Fruit fly (Drosophila melanogaster) ovary, adult (tissue): Measurements from ENCODE around the gene Lcp65Ae.
"Not testable (repeated sequence)": the region's sequence is repeated elsewhere in the genome, so short reads cannot be mapped to it uniquely, and the experiment has no call there.

Experiments used
- CG17801 ChIP-seq: fragments of 200-800 bp; optimal IDR thresholded peaks from 2 replicates; lab custom pipeline; 2019; ENCODE audit warnings: missing biosample characterization, mild to moderate bottlenecking, missing genetic modification characterization, moderate library complexity; ENCODE audit not compliant: partially characterized antibody

Gene Lcp65Ae

DNA sequence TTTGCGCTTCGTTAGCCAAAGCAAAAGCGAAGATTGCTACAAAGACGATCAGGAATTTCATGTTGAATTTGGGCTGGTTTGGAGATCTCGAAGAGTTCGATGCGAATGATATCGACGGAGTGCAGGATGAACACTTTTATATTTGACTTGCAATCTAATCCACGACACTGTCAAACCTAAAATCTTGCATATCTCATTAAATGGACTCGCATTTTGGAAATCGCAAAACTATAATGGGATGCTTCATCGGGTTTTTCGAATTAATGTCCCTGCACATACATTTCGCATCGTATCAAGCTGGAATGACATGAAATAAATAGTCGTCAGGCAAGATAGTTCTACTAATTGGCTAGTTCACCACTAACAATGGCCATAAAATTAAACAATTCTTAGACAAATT is at the start of gene Lcp65Ae:
Gene Lcp65Ae (minus strand): TSS at position 101 of the 400 bp plus-strand sequence.
- no peak for TF ChIP-seq CG17801 (GFP tag; lab: Kevin White, UChicago)

DNA sequence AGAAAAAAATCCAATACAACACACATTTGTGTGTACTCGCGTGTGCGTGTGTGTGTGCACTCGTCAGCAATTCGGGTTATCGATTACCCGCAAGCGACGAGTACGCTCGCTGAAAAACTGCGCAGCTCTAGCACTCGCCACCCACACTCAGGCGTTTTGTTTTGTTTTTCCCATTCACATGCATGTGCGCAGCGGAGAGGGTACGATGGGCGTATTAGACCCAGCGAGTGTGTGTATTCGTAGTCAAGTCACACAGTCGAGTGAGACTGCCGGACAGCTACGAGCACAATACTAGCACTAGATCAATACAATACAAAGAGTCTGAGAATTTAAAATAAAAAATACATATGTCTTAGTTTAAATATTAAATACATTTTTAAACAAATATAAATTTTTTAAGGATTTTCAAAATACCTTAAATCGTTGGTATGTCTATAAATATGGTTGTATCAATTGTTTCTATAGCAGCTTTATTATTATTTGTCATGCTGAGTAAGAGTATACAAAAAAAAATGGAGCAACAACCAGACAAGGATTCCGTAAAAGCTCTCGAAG is 47.0 kb upstream of the Lcp65Ae start, which contains the start of the genes D19B and CG43293:
Gene D19B (minus strand): TSS at position 37 of the 555 bp plus-strand sequence.
Gene CG43293 (plus strand): TSS at position 306 of the 555 bp plus-strand sequence.
- TF ChIP-seq CG17801 (GFP tag; lab: Kevin White, UChicago) = peak; percentile 69

DNA sequence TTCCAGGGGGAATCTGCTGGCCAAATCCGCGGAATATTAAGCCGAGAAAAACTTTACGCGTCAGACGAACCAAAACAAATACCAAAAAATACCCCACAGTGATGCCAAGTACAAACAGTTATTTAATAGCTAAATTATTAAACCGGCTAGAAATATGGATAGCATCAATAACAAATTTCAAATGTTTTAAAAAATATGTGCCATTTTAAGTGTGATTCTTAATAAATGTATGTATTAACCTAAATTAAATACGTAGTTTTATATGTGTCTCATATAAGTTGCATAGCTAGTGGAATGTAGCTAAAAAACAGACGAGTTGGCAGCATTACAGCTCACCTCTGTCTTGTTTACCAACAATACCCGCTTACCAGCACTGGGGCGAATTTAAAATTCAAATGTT is 43.9 kb upstream of the Lcp65Ae start, which contains the start of gene CG10274:
Gene CG10274 (minus strand): TSS at position 54 of the 400 bp plus-strand sequence.
- TF ChIP-seq CG17801 (GFP tag; lab: Kevin White, UChicago) = peak; percentile 61

DNA sequence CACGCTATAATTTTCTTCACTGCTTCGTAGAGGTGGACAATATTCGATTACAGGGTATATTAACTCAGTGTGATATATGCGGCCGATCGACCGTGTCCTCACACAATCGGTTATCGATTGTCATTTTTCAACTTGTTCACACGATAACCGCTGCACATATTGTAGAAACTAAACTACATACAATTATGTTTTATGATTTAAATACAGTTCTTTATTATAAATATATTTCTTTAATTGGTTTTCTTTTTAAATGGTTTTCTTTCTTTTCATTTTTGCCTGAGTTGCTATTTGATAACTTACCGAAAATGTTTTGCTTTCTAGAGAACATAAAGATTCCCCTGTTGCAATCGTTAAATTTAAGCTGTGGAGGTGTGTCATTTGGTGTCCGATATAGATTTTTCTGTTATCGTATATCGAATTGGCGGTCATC is 35.9 kb upstream of the Lcp65Ae start, which contains the start of the genes fmt and CG7376:
Gene fmt (minus strand): TSS at position 55 of the 430 bp plus-strand sequence.
Gene CG7376 (plus strand): TSS at position 423 of the 430 bp plus-strand sequence.
- peak; percentile 36 for TF ChIP-seq CG17801 (GFP tag; lab: Kevin White, UChicago)

DNA sequence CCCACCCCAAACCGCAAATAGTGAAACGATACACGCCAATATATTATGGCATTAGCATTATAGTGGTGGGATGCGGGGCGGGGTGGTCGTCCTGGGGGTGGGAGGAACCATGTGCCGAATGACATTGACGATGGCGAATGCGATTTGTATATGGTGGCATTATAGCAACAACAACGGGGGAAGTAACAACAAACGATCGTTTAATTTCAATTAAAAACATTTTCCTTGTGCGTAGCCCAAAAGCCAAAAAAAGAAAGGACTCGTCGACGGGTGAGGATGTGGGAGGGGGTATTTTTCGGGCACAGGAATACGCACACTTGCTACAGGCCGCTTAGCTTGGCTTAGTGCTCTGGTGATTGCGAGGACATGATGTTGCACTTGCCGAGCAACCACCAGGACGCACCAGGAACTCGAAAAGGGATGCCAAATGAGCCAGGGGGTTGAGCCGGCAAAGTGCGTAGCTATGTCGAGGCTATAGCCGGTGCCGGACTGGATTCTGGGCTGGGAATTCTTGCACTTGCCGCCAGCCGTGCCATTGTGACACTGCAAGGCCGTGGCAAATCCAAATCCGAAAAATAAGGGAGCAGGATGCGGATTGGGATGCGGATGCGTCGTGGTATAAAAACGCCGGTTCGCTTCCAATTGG is 24.7 kb upstream of the Lcp65Ae start, which contains the start of gene Prdm13:
Gene Prdm13 (plus strand): TSS at position 645 of the 646 bp plus-strand sequence.
- TF ChIP-seq CG17801 (GFP tag; lab: Kevin White, UChicago) = no peak

DNA sequence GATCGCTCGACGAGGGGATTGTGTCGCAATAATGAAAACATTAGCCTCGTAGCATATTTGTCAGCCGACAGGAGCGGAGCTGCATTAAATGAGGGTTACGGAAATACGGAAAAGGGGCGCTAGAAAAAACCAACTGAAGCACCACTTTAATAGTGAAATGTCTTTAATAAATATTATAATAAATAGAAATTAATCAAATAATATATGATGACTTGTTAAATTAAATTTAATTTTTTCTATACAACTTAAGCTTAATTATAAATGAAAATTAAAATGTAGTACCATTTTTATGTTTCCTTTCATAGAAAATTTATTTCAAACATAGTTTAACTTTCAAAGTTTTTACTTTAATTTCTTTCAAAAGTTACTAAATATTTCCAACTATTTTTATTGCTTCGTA is 24.1 kb upstream of the Lcp65Ae start:
- TF ChIP-seq CG17801 (GFP tag; lab: Kevin White, UChicago) = no peak

DNA sequence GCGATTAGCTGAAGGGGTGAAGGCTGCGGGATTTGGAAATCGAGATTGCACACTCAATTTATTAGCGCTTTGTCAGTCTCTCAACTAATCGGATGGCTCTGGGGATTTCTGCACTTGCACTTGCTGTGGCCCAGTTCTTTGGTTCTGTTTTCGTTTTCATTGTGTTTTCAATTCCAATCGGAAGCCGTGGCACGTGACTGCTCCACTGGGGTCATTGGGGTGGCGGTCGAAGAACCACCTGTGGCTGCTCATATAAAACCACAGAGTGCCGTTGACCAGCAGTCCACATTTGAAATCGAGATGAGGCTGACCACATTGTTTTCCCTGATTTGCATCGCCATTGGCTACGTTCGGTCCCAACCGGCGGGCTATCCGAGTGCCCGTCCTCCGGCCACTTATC is 22.6 kb upstream of the Lcp65Ae start, which contains the start of gene Cpr65Az:
Gene Cpr65Az (plus strand): TSS at position 301 of the 400 bp plus-strand sequence.
- no peak for TF ChIP-seq CG17801 (GFP tag; lab: Kevin White, UChicago)

DNA sequence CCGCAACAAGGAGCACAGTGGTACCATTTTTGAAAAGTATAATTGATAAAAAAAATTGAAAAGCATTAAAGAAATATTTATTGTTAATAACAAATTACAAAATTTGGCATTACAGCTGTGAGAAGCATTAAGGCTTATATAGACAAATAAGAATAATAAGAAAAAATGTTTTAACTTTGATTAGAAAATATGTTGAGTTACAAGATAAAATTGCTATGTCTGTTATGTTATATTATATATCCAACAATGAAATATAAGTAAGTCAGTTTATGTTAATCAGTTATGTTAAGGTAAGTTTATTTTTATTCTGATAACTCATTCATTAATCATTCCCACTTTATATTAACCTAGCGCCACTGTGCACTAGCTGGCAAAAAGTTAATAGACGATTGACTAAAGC is 21.9 kb upstream of the Lcp65Ae start:
- no peak for TF ChIP-seq CG17801 (GFP tag; lab: Kevin White, UChicago)

DNA sequence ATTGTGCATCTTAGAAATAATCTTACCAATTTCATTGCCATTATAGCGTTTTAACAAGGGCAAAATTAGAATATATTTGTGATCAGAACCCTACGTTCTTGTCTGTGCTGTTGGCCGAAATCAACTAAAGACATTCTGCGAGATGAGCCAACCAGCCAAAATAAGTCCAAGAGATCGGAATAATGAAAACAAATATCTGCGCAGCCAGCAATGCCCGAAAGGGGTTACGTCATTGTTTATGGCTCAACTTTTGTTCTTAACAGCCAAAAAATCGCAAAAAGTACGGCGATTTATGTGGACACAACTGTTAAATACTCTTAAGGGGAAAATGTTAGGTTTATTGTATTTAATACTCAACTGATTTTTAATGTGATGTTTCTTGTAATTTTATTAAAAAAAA is 20.6 kb upstream of the Lcp65Ae start, which contains the start of gene Cpr65Ay:
Gene Cpr65Ay (minus strand): TSS at position 101 of the 400 bp plus-strand sequence.
- TF ChIP-seq CG17801 (GFP tag; lab: Kevin White, UChicago) = no peak

DNA sequence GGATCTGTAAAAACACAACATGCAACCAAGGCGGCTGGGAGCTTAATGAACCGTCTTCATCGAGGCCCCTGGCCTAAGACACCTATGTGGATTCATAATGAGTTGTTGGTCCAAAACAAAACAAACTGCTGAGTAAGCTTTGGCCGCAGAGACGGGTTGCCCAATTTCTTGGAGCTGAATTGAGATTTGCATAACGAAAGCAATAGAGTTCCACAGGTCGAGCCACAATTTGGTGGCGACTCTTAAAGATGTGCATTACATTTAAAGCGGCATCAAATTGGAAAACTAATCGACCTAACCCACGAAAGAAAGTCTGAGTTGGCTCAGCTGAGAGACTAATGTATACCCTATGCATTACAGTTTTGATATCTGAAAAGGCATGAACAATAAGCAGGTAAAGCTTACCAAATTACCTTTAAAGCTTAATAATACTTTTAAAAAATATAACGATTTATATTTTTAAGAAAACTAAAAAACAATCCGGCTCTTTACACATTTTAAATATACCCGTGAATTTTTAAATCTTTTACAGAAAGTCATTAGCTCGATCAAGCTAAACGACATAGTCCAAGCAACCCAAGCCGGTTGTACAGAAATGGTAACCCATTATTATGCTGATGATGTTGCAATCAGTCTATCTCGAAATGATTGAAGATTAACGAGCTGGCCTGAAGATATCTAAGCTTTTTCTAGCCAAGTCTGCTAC is 19.6 kb upstream of the Lcp65Ae start, which contains the start of gene CG13297:
Gene CG13297 (minus strand): TSS at position 51 of the 706 bp plus-strand sequence.
- no peak for TF ChIP-seq CG17801 (GFP tag; lab: Kevin White, UChicago)

DNA sequence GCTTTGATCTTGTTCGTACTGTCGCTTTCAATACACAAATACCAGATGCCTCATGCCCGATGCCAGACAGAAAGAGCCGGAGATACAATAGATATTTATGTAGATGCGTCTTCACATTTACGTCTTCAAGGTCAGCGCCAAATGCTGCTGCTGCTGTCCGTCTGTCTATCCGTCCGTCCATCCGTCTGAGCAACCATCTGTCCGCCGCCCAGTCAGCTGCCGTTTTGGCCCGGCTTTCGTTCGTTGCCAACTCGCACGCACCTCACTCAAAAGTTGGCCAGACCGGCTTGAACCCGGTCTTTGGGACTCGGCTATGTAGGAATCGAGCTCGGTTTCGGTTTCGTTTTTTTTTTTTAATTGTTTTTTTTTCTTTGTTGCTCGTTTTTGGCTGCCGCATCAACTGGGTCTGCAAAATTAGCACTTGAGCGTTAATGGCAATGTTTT is 17.1 kb upstream of the Lcp65Ae start:
- no peak for TF ChIP-seq CG17801 (GFP tag; lab: Kevin White, UChicago)

DNA sequence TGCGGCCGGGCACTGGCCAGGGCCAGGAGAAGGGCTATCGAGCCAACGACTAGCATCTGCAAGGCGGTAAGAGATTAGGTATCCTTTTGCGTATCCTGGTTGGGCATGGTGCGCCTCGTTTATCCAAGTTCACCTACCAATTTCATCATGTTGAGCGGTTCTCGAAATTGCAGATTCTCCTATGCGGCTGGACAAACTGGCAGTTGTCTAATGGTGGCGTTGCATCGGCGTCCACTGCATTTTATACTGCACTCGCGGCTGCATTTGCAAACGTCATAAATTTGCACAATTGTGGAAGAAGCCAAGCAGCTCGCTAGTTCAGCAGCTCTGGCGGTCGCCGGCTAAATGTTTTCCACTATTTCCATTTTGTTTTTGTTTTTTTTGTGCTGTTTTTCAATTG is 14.6 kb upstream of the Lcp65Ae start, which contains the start of gene Acp65Aa:
Gene Acp65Aa (minus strand): TSS at position 215 of the 400 bp plus-strand sequence.
- no peak for TF ChIP-seq CG17801 (GFP tag; lab: Kevin White, UChicago)

DNA sequence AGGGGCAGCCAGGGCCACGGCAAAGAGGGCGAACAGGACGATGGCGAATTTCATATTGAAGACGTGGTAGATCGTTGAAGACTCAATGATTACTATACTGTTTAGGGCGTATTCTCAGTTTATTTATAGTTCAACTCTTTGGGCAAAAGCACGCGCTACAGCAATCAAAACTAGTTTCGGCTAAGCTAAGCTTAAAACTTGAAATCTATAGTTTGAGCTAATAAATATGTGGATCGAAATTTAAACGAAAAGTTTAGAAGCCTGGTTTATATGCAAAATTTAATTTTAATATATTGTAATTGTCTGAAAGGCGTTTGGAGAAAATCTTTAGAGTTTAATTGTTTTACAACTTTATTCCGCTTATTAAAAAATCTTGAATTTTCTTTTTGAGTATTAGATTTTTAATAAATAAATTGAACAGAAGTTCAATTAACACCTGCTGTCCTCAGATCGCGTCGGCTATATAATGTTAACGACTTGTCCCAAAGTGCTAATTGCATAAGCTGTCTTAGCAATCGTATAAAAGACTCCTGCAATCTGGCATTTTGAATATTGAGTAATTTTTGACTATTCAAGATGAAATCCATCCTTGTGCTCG is 12.9 kb upstream of the Lcp65Ae start, which contains the start of the genes Cpr65Ax2 and Lcp65Aa:
Gene Cpr65Ax2 (minus strand): TSS at position 101 of the 598 bp plus-strand sequence.
Gene Lcp65Aa (plus strand): TSS at position 548 of the 598 bp plus-strand sequence.
- TF ChIP-seq CG17801 (GFP tag; lab: Kevin White, UChicago) = not testable (repeated sequence)

DNA sequence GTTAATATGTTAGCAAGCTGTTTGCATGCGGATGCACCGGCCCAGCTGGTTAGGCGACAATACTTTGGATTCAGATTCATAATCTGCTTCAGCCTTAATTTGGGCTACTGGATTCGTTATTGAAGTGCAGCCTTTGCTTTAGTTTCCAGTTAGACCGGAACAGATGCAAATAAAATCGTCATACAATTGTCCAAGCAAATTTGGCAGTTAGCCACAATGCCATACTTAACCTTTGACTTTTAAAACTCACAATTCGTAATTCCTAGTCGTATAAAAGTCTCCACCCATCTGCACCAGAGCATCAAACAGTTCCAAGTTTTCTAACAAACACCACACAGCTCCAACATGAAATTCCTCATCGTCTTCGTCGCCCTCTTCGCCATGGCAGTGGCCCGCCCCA is 11.3 kb upstream of the Lcp65Ae start, which contains the start of gene Lcp65Ab1:
Gene Lcp65Ab1 (plus strand): TSS at position 301 of the 400 bp plus-strand sequence.
- not testable (repeated sequence) for TF ChIP-seq CG17801 (GFP tag; lab: Kevin White, UChicago)
